Worm (Caenorhabditis elegans) whole organism, L3 larva: ENCODE measurements around the gene C13B4.1.

ENCODE experiments used
- R02D3.7 ChIP-seq: fragments of 150-350 bp; optimal IDR thresholded peaks from 2 replicates; lab custom pipeline; 2014; ENCODE audit warnings: missing biosample characterization, missing genetic modification characterization
- ZK546.5 ChIP-seq: sonication (generic microtip); optimal IDR thresholded peaks from 2 replicates; lab custom pipeline; 2017; ENCODE audit warnings: missing biosample characterization, missing genetic modification characterization
- ama-1 ChIP-seq: fragments of 150-350 bp; optimal IDR thresholded peaks from 2 replicates; lab custom pipeline; 2018
- ceh-16 ChIP-seq: sonication (generic microtip); optimal IDR thresholded peaks from 2 replicates; lab custom pipeline; 2017; ENCODE audit warnings: missing biosample characterization, missing genetic modification characterization
- ceh-82 ChIP-seq: fragments of 150-350 bp; optimal IDR thresholded peaks from 2 replicates; lab custom pipeline; 2014; ENCODE audit warnings: missing biosample characterization, missing genetic modification characterization
- daf-12 ChIP-seq: fragments of 150-350 bp; optimal IDR thresholded peaks from 2 replicates; lab custom pipeline; 2014; ENCODE audit warnings: missing biosample characterization, missing genetic modification reagents, missing genetic modification characterization
- egl-27 ChIP-seq: sonication (generic microtip); optimal IDR thresholded peaks from 4 replicates; lab custom pipeline; 2017; ENCODE audit warnings: missing biosample characterization, missing genetic modification reagents, missing genetic modification characterization
- egl-5 ChIP-seq: fragments of 150-350 bp; optimal IDR thresholded peaks from 2 replicates; lab custom pipeline; 2017; ENCODE audit warnings: missing biosample characterization, missing genetic modification reagents, missing genetic modification characterization, inconsistent platforms
- elt-1 ChIP-seq: fragments of 150-350 bp; optimal IDR thresholded peaks from 2 replicates; lab custom pipeline; 2014; ENCODE audit warnings: missing biosample characterization, missing genetic modification characterization
- elt-2 ChIP-seq: sonication (generic microtip); optimal IDR thresholded peaks from 2 replicates; lab custom pipeline; 2016; ENCODE audit warnings: missing genetic modification reagents, mild to moderate bottlenecking, missing genetic modification characterization, missing compliant biosample characterization
- hmg-11 ChIP-seq: sonication (generic microtip); optimal IDR thresholded peaks from 2 replicates; lab custom pipeline; 2016; ENCODE audit warnings: missing genetic modification characterization, missing compliant biosample characterization
- lin-15B ChIP-seq: fragments of 150-350 bp; optimal IDR thresholded peaks from 2 replicates; lab custom pipeline; 2014; ENCODE audit warnings: missing biosample characterization, missing genetic modification characterization
- lin-39 ChIP-seq: fragments of 150-350 bp; optimal IDR thresholded peaks from 2 replicates; lab custom pipeline; 2018; ENCODE audit warnings: missing biosample characterization, missing genetic modification reagents, missing genetic modification characterization
- lsy-12 ChIP-seq: sonication (generic microtip); optimal IDR thresholded peaks from 2 replicates; lab custom pipeline; 2016; ENCODE audit warnings: mild to moderate bottlenecking, missing genetic modification characterization, missing compliant biosample characterization
- mdl-1 ChIP-seq: fragments of 150-350 bp; optimal IDR thresholded peaks from 2 replicates; lab custom pipeline; 2014; ENCODE audit warnings: missing biosample characterization, missing genetic modification characterization
- mml-1 ChIP-seq: fragments of 150-350 bp; sonication (generic microtip); optimal IDR thresholded peaks from 3 replicates; lab custom pipeline; 2014; ENCODE audit warnings: missing biosample characterization, missing genetic modification characterization
- nfya-1 ChIP-seq: sonication (generic microtip); optimal IDR thresholded peaks from 2 replicates; lab custom pipeline; 2017; ENCODE audit warnings: missing genetic modification characterization, mild to moderate bottlenecking, missing compliant biosample characterization, antibody characterized with exemption, moderate library complexity; ENCODE audit not compliant: insufficient read depth
- nhr-12 ChIP-seq: fragments of 150-350 bp; optimal IDR thresholded peaks from 2 replicates; lab custom pipeline; 2014; ENCODE audit warnings: missing biosample characterization, missing genetic modification characterization
- nhr-23 ChIP-seq: fragments of 150-350 bp; optimal IDR thresholded peaks from 2 replicates; lab custom pipeline; 2014; ENCODE audit warnings: missing biosample characterization, missing genetic modification reagents, missing genetic modification characterization
- nhr-237 ChIP-seq: fragments of 150-350 bp; optimal IDR thresholded peaks from 2 replicates; lab custom pipeline; 2014; ENCODE audit warnings: missing biosample characterization, missing genetic modification characterization
- nhr-25 ChIP-seq: sonication (generic microtip); optimal IDR thresholded peaks from 2 replicates; lab custom pipeline; 2017; ENCODE audit warnings: missing biosample characterization, missing genetic modification characterization
- nhr-28 ChIP-seq: fragments of 150-350 bp; optimal IDR thresholded peaks from 2 replicates; lab custom pipeline; 2014; ENCODE audit warnings: missing biosample characterization, missing genetic modification characterization
- nhr-43 ChIP-seq: sonication (generic microtip); optimal IDR thresholded peaks from 2 replicates; lab custom pipeline; 2016; ENCODE audit warnings: mild to moderate bottlenecking, missing genetic modification characterization, missing compliant biosample characterization; ENCODE audit not compliant: poor library complexity, severe bottlenecking
- nhr-67 ChIP-seq: fragments of 150-350 bp; optimal IDR thresholded peaks from 2 replicates; lab custom pipeline; 2014; ENCODE audit warnings: missing biosample characterization, missing genetic modification characterization
- nhr-77 ChIP-seq: fragments of 150-350 bp; optimal IDR thresholded peaks from 2 replicates; lab custom pipeline; 2014; ENCODE audit warnings: missing biosample characterization, missing genetic modification characterization
- pha-4 ChIP-seq: fragments of 150-350 bp; optimal IDR thresholded peaks from 2 replicates; lab custom pipeline; 2014; ENCODE audit warnings: missing biosample characterization, missing genetic modification reagents, missing genetic modification characterization
- pqm-1 ChIP-seq: fragments of 150-350 bp; optimal IDR thresholded peaks from 2 replicates; lab custom pipeline; 2017; ENCODE audit warnings: missing biosample characterization, missing genetic modification characterization, inconsistent platforms
- skn-1 ChIP-seq: fragments of 150-350 bp; optimal IDR thresholded peaks from 2 replicates; lab custom pipeline; 2014; ENCODE audit warnings: missing biosample characterization, missing genetic modification characterization
- snpc-4 ChIP-seq: fragments of 150-350 bp; optimal IDR thresholded peaks from 2 replicates; lab custom pipeline; 2014; ENCODE audit warnings: missing biosample characterization, missing genetic modification characterization
- tbx-2 ChIP-seq: sonication (generic microtip); optimal IDR thresholded peaks from 2 replicates; lab custom pipeline; 2016; ENCODE audit warnings: mild to moderate bottlenecking, missing genetic modification characterization, missing compliant biosample characterization
- unc-62 ChIP-seq: fragments of 150-350 bp; sonication (generic microtip); optimal IDR thresholded peaks from 4 replicates; lab custom pipeline; 2014; ENCODE audit warnings: missing biosample characterization, missing genetic modification reagents, missing genetic modification characterization
- zag-1 ChIP-seq: fragments of 150-350 bp; optimal IDR thresholded peaks from 2 replicates; lab custom pipeline; 2014; ENCODE audit warnings: missing biosample characterization, missing genetic modification characterization
- ztf-11 ChIP-seq: fragments of 150-350 bp; optimal IDR thresholded peaks from 2 replicates; lab custom pipeline; 2014; ENCODE audit warnings: missing biosample characterization, missing genetic modification characterization
- ztf-4 ChIP-seq: fragments of 150-350 bp; optimal IDR thresholded peaks from 2 replicates; lab custom pipeline; 2014; ENCODE audit warnings: missing biosample characterization, missing genetic modification characterization

C13B4.1 gene

DNA sequence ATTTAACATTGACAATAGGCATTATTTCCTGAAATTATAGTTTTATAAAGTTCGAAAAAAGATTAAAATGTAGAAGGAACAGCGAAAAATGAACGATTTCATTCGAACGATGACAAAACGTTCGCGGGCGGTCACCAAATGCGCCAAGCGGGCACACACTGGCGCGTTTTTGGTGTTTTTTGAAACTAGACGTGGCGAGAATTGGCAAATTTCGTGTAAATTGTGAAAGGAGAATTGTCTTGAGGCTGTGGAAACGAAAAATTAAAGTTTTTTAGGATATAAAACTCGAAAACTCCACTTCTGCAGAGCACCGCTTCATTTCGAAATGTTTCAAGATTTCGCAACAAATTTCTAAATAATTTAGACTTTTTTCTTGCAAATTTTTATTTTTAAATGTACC lies 9.2 kb upstream of the C13B4.1 start, which contains the start of gene usp-14:
usp-14 (minus strand) TSS at position 28 of the 400 bp plus-strand sequence.
- TF ChIP-seq tbx-2 (tag; lab: Kevin White, UChicago) (peak; percentile 37), snpc-4 (tag; lab: Kevin White, UChicago) (peak; percentile 74), skn-1 (peak; percentile 77), ztf-11 (tag; lab: Kevin White, UChicago) (no peak), nhr-237 (no peak), ceh-82 (tag; lab: Kevin White, UChicago) (no peak), ztf-4 (tag; lab: Kevin White, UChicago) (no peak), pha-4 (peak; percentile 48), ZK546.5 (tag; lab: Kevin White, UChicago) (no peak), nhr-43 (peak; percentile 27), nhr-28 (tag; lab: Kevin White, UChicago) (no peak), lsy-12 (tag; lab: Kevin White, UChicago) (peak; percentile 15), lin-15B (peak; percentile 55), zag-1 (tag; lab: Kevin White, UChicago) (no peak), elt-2 (tag; lab: Kevin White, UChicago) (peak; percentile 13), nhr-25 (tag; lab: Kevin White, UChicago) (peak; percentile 48), nfya-1 (tag; lab: Kevin White, UChicago) (peak; percentile 52), elt-1 (no peak), nhr-23 (tag; lab: Kevin White, UChicago) (peak; percentile 29), ceh-16 (tag; lab: Kevin White, UChicago) (no peak), nhr-77 (tag; lab: Kevin White, UChicago) (peak; percentile 28), nhr-12 (tag; lab: Kevin White, UChicago) (no peak), lin-39 (tag; lab: Kevin White, UChicago) (peak; percentile 1), hmg-11 (tag; lab: Kevin White, UChicago) (peak; percentile 39)
- TF ChIP-seq, all 47 proteins: peak for 14

DNA sequence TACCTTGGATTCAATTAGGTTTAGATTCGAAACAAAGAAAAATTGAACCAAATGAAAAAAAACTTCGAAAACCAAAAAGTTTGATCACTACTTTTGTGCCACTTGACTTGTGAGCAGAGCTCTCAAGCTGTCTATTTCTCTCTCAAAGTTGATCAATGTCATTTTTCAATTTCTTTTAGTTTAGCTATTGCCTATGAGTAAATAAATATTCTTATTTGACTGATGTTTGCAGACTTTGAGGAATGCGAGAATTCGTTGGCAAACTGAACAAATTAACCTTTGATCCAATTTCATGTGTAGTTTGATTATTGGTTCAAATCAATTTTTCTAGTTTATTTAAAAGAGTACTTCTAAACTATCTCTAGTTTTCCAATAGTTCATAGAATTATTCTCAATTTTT lies 4.4 kb upstream of the C13B4.1 start:
- TF ChIP-seq unc-62 (no peak), pha-4 (peak; percentile 16)

DNA sequence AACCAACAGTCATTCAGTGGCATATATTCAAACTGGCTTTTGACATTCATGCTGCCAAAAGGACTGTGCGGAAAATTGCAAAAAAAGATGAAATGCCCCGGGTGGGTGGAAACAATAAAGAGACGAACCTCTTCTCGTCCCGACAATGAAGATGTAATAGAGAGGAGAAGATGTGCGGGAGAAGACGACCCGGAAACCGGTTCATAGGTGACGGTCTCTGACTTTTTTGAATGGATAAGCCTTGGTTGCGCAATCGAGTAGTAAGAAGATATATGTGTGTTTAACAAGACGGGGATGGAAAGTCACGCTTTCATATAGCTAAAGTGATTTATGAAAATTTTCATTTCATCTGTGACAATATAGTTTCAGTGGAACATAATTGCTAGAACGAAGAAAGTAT lies 1.3 kb upstream of the C13B4.1 start:
- TF ChIP-seq egl-5 (tag; lab: Kevin White, UChicago) (no peak), ztf-4 (tag; lab: Kevin White, UChicago) (no peak), nhr-25 (tag; lab: Kevin White, UChicago) (peak; percentile 50), nhr-23 (tag; lab: Kevin White, UChicago) (peak; percentile 43)

DNA sequence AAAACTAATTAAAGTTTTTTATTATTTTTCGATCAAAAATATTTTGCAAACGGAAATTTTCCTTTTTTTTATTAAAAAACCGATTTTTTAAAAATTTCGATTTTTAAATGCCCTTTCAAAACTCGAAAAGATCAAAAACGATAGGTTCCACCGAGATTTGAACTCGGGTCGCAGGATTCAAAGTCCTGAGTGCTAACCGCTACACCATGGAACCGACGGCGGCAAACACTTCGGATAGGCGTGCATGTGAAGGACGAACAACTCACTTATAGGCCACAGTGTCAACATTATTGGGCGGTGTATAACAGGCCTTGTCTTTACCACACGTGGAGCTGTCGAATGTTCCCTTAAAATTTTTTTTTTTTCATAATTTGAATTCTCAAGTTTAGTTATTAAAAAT lies 4.7 kb downstream of the C13B4.1 start:
- TF ChIP-seq unc-62 (no peak), nhr-43 (peak; percentile 21), tbx-2 (tag; lab: Kevin White, UChicago) (no peak), mdl-1 (tag; lab: Kevin White, UChicago) (no peak), lsy-12 (tag; lab: Kevin White, UChicago) (no peak), skn-1 (no peak), pha-4 (peak; percentile 50), nfya-1 (tag; lab: Kevin White, UChicago) (no peak), nhr-25 (tag; lab: Kevin White, UChicago) (no peak), ceh-82 (tag; lab: Kevin White, UChicago) (no peak), R02D3.7 (tag; lab: Kevin White, UChicago) (no peak), nhr-237 (no peak), hmg-11 (tag; lab: Kevin White, UChicago) (peak; percentile 17), elt-2 (tag; lab: Kevin White, UChicago) (peak; percentile 1), lin-39 (tag; lab: Kevin White, UChicago) (no peak)

DNA sequence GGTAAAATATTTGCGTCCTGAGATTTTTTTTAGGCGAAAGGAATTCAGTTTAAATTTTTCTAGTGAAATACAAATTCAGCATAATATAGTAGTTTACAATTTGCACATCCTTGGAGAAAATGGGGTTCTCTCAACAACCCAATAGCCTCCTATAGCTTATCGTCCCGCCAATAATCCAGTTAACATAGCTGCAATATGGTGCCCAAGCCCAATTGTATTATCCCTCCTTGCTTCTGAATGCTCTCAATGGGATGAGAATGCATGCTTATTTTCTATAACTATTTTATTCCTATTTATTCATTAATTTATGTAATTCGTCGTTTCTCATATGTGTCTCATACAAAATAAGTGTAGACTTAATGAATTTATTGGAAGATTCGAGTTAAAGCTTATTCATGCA lies 9.4 kb downstream of the C13B4.1 start:
- TF ChIP-seq ama-1 (lab: Kevin White, UChicago) (no peak), lin-15B (no peak), elt-2 (tag; lab: Kevin White, UChicago) (no peak), ztf-4 (tag; lab: Kevin White, UChicago) (no peak), hmg-11 (tag; lab: Kevin White, UChicago) (no peak), lin-39 (tag; lab: Kevin White, UChicago) (no peak), snpc-4 (tag; lab: Kevin White, UChicago) (no peak), elt-1 (no peak), R02D3.7 (tag; lab: Kevin White, UChicago) (no peak), ceh-16 (tag; lab: Kevin White, UChicago) (no peak), egl-27 (tag; lab: Kevin White, UChicago) (no peak), nhr-67 (no peak), pqm-1 (tag; lab: Kevin White, UChicago) (no peak), mml-1 (tag; lab: Kevin White, UChicago) (no peak), daf-12 (tag; lab: Kevin White, UChicago) (no peak)
